Worm (Caenorhabditis elegans) whole organism, midembryonic: Measurements from ENCODE around the gene R102.10.

Experiments
- T22C8.4 ChIP-seq: fragments of 200-800 bp; sonication (Bioruptor generic); IDR thresholded peaks from 2 replicates; pipeline ENCODE4 v1.3.6; 2022; ENCODE audit warnings: missing genetic modification characterization, missing compliant biosample characterization
- cog-1 ChIP-seq: sonication (generic microtip); optimal IDR thresholded peaks from 2 replicates; lab custom pipeline; 2016; ENCODE audit warnings: missing genetic modification characterization, missing compliant biosample characterization
- flt-1 ChIP-seq: fragments of 200-800 bp; sonication (Bioruptor generic); IDR thresholded peaks from 2 replicates; pipeline ENCODE4 v1.3.6; 2022; ENCODE audit warnings: missing genetic modification characterization, missing compliant biosample characterization
- klf-2 ChIP-seq: fragments of 200-800 bp; sonication (Bioruptor generic); conservative IDR thresholded peaks from 2 replicates; pipeline ENCODE4 v1.3.6; 2022; ENCODE audit warnings: missing genetic modification reagents, missing genetic modification characterization, missing compliant biosample characterization
- med-1 ChIP-seq: sonication (generic microtip); optimal IDR thresholded peaks from 2 replicates; lab custom pipeline; 2017; ENCODE audit warnings: missing genetic modification characterization, mild to moderate bottlenecking, missing compliant biosample characterization, antibody characterized with exemption, missing genetic modification reagents; ENCODE audit not compliant: insufficient read depth
- ref-1 ChIP-seq: fragments of 200-800 bp; sonication (Bioruptor generic); conservative IDR thresholded peaks from 2 replicates; pipeline ENCODE4 v1.3.6; 2022; ENCODE audit warnings: missing genetic modification reagents, missing genetic modification characterization, missing compliant biosample characterization
- tab-1 ChIP-seq: fragments of 200-800 bp; sonication (Bioruptor generic); IDR thresholded peaks from 2 replicates; pipeline ENCODE4 v1.3.6; 2022; ENCODE audit warnings: missing genetic modification characterization, missing compliant biosample characterization
- ztf-23 ChIP-seq: fragments of 200-800 bp; sonication (Bioruptor generic); IDR thresholded peaks from 2 replicates; pipeline ENCODE4 v1.3.6; 2022; ENCODE audit warnings: missing genetic modification reagents, missing genetic modification characterization, missing compliant biosample characterization
- ztf-29 ChIP-seq: fragments of 200-800 bp; sonication (Bioruptor generic); IDR thresholded peaks from 2 replicates; pipeline ENCODE4 v1.3.6; 2022; ENCODE audit warnings: missing genetic modification reagents, missing genetic modification characterization, missing compliant biosample characterization

R102.10 gene

ce11 chrIV:10701866-10702458 lies 3.3 kb upstream of the R102.10 start:
- TF ChIP-seq flt-1 (GFP tag; lab: Robert Waterston, UW) = no peak
- TF ChIP-seq tab-1 (GFP tag; lab: Robert Waterston, UW) = no peak

DNA sequence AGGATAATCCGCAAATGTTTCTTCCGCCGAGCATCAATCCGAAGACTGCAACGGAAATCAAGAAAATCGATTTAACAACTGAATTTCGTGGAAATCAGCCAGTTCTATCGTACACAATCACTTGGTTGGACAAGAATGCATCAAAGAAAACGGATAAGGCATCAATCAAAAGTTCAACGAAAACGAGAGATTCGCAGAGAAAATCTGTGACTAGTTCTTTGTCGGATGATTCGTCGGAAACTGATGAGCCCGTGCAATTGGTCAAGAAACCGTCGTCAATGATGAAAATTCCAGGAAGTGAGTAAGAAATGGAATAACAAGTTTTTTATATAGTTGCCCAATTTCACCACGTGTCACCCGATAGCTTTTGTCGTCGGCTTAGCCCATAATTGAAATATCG lies 814 bp downstream of the R102.10 start, which contains the start of gene R102.6:
R102.6 (minus strand) TSS at position 101 of the 400 bp plus-strand sequence.
- no peak for TF ChIP-seq ztf-29
- TF ChIP-seq ref-1 (GFP tag; lab: Robert Waterston, UW) = no peak
- TF ChIP-seq med-1 (GFP tag; lab: Kevin White, UChicago) = no peak
- no peak for TF ChIP-seq flt-1 (GFP tag; lab: Robert Waterston, UW)
- TF ChIP-seq klf-2 (GFP tag; lab: Robert Waterston, UW) = no peak
- no peak for TF ChIP-seq cog-1 (tag; lab: Kevin White, UChicago)
- TF ChIP-seq T22C8.4 = no peak
- TF ChIP-seq tab-1 (GFP tag; lab: Robert Waterston, UW) = no peak
- no peak for TF ChIP-seq ztf-23 (GFP tag; lab: Robert Waterston, UW)

DNA sequence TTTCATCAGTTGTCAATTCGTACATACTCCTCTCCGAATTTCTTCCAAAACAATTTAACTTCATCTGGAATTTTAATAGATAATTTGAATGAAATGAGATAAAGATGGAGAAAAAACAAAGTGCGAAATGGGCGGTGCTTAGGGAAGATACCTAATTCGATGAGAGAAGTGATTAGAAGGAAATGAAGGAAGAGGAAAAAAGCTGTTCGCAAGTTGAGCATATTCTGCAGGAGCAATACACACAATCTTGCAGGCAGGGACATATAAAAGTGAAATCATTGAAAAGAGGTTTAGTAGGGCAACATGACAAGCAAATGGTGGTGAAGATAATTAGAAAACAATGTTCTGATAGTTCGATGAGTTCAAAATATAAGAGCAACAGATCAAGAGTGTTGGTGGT lies 6.5 kb downstream of the R102.10 start, which contains the start of gene glb-21:
glb-21 (minus strand) TSS at position 66 of the 400 bp plus-strand sequence.
- no peak for TF ChIP-seq cog-1 (tag; lab: Kevin White, UChicago)
- no peak for TF ChIP-seq ztf-29
- no peak for TF ChIP-seq klf-2 (GFP tag; lab: Robert Waterston, UW)
- TF ChIP-seq flt-1 (GFP tag; lab: Robert Waterston, UW) = no peak
- no peak for TF ChIP-seq med-1 (GFP tag; lab: Kevin White, UChicago)
- TF ChIP-seq ztf-23 (GFP tag; lab: Robert Waterston, UW) = no peak

ce11 chrIV:10714594-10714993 lies 9.3 kb downstream of the R102.10 start:
- TF ChIP-seq flt-1 (GFP tag; lab: Robert Waterston, UW) (no peak), T22C8.4 (no peak), ztf-29 (no peak), cog-1 (tag; lab: Kevin White, UChicago) (no peak)

ce11 chrIV:10716348-10716747 lies 11.1 kb downstream of the R102.10 start, which contains the start of gene ncx-3:
Gene ncx-3 (plus strand): TSS chrIV:10716648.
- TF ChIP-seq ref-1 (GFP tag; lab: Robert Waterston, UW) = no peak

ce11 chrIV:10718075-10718474 lies 12.8 kb downstream of the R102.10 start:
- TF ChIP-seq tab-1 (GFP tag; lab: Robert Waterston, UW) = no peak
- no peak for TF ChIP-seq ref-1 (GFP tag; lab: Robert Waterston, UW)
- TF ChIP-seq flt-1 (GFP tag; lab: Robert Waterston, UW) = no peak
- TF ChIP-seq med-1 (GFP tag; lab: Kevin White, UChicago) = no peak
- TF ChIP-seq klf-2 (GFP tag; lab: Robert Waterston, UW) = no peak

DNA sequence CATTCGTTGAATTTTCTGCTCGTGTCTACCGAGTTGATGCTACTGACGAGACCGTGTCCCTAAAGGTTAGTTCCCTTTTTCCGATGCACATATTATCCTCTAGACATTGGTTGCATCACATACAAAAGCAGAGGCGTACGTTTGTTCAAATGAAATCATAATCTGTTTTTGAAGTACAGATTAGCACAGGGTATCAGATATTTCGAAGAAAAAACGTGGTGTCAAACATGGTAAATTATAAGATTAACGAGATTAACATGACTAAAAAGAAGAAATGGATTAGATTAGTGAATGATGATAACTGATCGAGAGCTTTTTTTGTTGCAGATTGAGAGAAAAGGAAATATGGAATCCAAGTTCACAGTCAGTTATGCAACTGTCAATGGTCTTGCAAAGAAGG lies 13.6 kb downstream of the R102.10 start:
- no peak for TF ChIP-seq ref-1 (GFP tag; lab: Robert Waterston, UW)
- no peak for TF ChIP-seq tab-1 (GFP tag; lab: Robert Waterston, UW)
- TF ChIP-seq T22C8.4 = no peak
- TF ChIP-seq med-1 (GFP tag; lab: Kevin White, UChicago) = no peak
- TF ChIP-seq ztf-23 (GFP tag; lab: Robert Waterston, UW) = no peak
- no peak for TF ChIP-seq cog-1 (tag; lab: Kevin White, UChicago)
- TF ChIP-seq flt-1 (GFP tag; lab: Robert Waterston, UW) = no peak
- TF ChIP-seq klf-2 (GFP tag; lab: Robert Waterston, UW) = no peak
- TF ChIP-seq ztf-29 = no peak

ce11 chrIV:10727734-10728133 lies 22.5 kb downstream of the R102.10 start, which contains the start of gene ZC168.2:
Gene ZC168.2 (plus strand): TSS chrIV:10728034.
- TF ChIP-seq med-1 (GFP tag; lab: Kevin White, UChicago) = no peak
- no peak for TF ChIP-seq tab-1 (GFP tag; lab: Robert Waterston, UW)
- no peak for TF ChIP-seq ztf-23 (GFP tag; lab: Robert Waterston, UW)

ce11 chrIV:10734527-10735436 lies 29.5 kb downstream of the R102.10 start, which contains the start of the genes orc-5 and cyb-1:
Gene orc-5 (minus strand): TSS chrIV:10734588.
Gene cyb-1 (plus strand): TSS chrIV:10735216.
- no peak for TF ChIP-seq klf-2 (GFP tag; lab: Robert Waterston, UW)
- peak; percentile 68 for TF ChIP-seq T22C8.4

DNA sequence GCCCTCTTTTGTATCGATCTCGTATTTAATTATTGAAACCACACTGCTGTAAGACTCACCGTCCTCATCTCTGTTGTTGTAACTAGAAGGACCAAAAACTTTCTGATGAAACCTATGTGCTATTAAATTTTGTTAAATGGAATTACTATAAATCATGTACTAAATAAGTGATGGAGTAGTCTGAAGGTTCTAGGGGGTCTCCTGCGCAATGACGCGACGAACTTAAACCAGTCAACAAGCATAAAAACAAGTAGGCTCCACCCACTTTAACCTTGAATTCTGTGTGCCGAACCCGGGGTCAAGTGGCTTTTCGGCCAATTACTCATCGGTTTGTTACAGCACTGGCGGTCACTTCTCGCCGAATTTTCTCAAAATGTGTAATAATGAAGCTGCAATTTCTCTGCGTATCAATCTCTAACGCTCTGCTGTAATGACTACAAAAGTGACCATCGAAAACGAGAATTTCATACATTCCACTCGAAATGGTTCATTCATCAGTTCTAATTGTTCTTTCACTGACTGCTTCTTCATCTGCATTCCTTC lies 31.8 kb downstream of the R102.10 start, which contains the start of gene grl-21:
grl-21 (plus strand) TSS at position 464 of the 543 bp plus-strand sequence.
- TF ChIP-seq ztf-29 (no peak), tab-1 (GFP tag; lab: Robert Waterston, UW) (no peak), flt-1 (GFP tag; lab: Robert Waterston, UW) (no peak), ref-1 (GFP tag; lab: Robert Waterston, UW) (no peak), ztf-23 (GFP tag; lab: Robert Waterston, UW) (no peak), med-1 (GFP tag; lab: Kevin White, UChicago) (no peak), T22C8.4 (no peak), klf-2 (GFP tag; lab: Robert Waterston, UW) (no peak), cog-1 (tag; lab: Kevin White, UChicago) (no peak)
